Worm (Caenorhabditis elegans): ENCODE results near the gene C24H12.6.
A peak's percentile ranks its signal among the peaks of the same experiment; 100 is the strongest.

Gene C24H12.6

DNA sequence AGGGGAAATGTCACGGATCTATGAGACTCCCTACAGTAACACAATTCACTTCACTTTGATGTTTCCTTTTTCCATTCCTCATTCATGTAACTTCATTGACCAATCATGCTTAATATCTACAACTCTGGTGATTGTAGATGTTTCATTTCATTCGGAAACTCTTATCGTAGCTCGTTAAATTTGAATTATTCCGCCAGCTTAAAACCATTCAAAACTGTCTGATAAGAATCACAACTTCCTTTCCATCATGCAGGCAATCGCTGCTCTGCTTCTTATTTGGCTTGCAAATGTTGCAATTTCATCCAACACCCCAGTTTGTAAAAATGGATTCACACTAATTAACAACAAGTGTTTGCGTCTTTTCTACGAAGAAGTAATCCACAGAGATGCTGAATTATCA is 16.2 kb downstream of the C24H12.6 start, which contains the start of gene clec-10:
Gene clec-10 (plus strand): TSS at position 244 of the 400 bp plus-strand sequence.
- TF ChIP-seq rec-8 (tag; optimal IDR thresholded peaks at IDR 0.05) (no peak), nhr-80 (tag; optimal IDR thresholded peaks at IDR 0.05) (peak; percentile 35)

DNA sequence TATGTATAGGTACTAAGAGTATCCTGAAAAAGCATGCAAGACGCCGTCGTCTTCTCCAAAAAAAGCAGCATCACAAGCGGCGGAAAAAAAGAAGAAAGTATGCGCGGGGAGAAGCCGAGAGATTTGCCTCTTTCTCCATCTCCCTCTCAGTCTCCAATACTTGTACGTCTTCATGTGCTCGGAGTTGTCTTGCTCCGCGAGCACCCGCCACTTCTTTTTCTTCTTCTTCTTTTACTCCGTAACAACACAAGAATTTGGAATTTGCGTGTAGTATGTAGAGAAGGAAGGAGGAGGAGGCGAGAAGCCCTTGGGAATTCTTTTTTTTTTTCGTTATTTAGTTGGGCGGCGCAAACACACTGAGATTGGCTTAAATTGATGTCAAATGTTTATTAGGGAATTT is 17.5 kb downstream of the C24H12.6 start:
- TF ChIP-seq zfh-2 (GFP tag; conservative IDR thresholded peaks at IDR 0.05) (0 out of 2 replicates have a peak, but pooled peaks have one; percentile 26), F23B12.7 (tag; optimal IDR thresholded peaks at IDR 0.05; ENCODE audit: insufficient read depth) (no peak)

DNA sequence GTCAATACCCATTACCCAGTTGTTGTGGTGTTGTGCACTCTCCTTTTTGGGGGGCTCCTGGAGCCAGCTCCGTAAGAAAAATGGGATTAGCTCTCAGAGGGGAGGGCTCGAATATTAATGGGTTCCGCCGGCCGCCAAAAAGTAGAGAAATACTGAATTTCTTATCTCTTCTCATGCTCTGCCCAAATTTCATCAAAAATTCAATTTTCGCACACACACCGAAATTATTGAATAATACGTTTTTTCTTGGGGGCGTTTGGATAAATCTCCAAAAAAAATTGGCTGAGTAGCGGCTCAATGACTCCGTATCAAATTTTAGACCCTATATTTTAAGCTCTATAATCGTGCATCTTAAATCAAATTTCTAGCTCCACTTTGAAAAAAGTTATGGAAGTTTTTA is 18.5 kb downstream of the C24H12.6 start:
- TF ChIP-seq aptf-3 (GFP tag; IDR thresholded peaks at IDR 0.05) (no peak), mcd-1 (GFP tag; IDR thresholded peaks at IDR 0.05) (no peak), hmg-20 (GFP tag; IDR thresholded peaks at IDR 0.05) (no peak), sptf-2 (GFP tag; optimal IDR thresholded peaks at IDR 0.05) (no peak), sea-2 (GFP tag; IDR thresholded peaks at IDR 0.05) (no peak), dpl-1 (GFP tag; optimal IDR thresholded peaks at IDR 0.05) (no peak), repo-1 (tag; optimal IDR thresholded peaks at IDR 0.05) (no peak), sdz-38 (tag; optimal IDR thresholded peaks at IDR 0.05) (no peak), cebp-1 (GFP tag; IDR thresholded peaks at IDR 0.05) (no peak), cebp-1 (tag; optimal IDR thresholded peaks at IDR 0.05) (no peak), him-1 (tag; optimal IDR thresholded peaks at IDR 0.05) (no peak), T07F8.4 (tag; optimal IDR thresholded peaks at IDR 0.05) (no peak), egl-44 (GFP tag; IDR thresholded peaks at IDR 0.05) (no peak), ztf-6 (GFP tag; IDR thresholded peaks at IDR 0.05) (no peak), lin-54 (GFP tag; optimal IDR thresholded peaks at IDR 0.05) (no peak), let-607 (tag; optimal IDR thresholded peaks at IDR 0.05) (no peak)

DNA sequence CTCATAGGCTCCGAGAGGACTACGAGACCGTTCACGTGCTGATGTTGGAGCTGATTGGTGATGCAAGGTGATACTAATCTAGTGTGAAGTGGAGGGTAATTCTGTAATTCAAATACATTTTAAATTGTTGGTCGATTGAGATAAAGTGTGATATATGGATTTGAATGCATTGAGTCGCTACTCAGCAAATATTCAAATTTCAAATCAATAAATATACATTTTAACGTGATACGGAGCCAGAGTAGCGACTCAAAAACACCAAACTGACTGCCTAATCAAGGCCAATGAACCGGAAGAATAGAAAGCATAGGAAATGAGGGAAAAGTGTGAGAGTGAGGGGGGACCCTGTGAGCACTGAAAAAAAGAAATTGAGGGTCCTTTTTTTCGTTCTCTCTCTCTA is 19.4 kb downstream of the C24H12.6 start, which contains the start of gene C03H5.6:
Gene C03H5.6 (minus strand): TSS at position 101 of the 400 bp plus-strand sequence.
- TF ChIP-seq snpc-4 (GFP tag; optimal IDR thresholded peaks at IDR 0.05) (no peak), snpc-4 (tag; optimal IDR thresholded peaks at IDR 0.05) (no peak), tbp1 (GFP tag; optimal IDR thresholded peaks at IDR 0.05) (no peak), hsf-1 (GFP tag; IDR thresholded peaks at IDR 0.05) (no peak), zfh-2 (GFP tag; conservative IDR thresholded peaks at IDR 0.05) (0 out of 2 replicates have a peak, but pooled peaks have one; percentile 33), F57A8.1 (GFP tag; optimal IDR thresholded peaks at IDR 0.05) (no peak), B0019.2 (GFP tag; conservative IDR thresholded peaks at IDR 0.05) (no peak)

DNA sequence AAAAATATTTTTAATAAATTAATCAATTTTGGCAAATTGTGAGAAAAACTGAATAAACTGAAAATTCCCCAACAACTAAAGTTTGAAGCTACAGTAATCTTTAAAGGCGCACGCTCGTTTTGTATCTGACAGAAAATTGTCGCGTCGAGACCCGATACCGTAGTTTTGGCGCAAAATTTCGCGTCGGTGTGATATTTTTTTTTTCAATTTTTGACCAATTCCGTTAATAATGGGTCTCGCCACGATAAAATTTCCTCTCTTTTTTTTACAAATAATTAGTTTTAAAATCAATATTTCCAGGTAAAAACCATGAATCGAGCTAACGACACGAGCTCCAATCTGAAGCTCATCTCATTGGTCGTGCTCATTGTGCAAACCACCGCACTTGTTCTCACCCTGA is 30.1 kb downstream of the C24H12.6 start, which contains the start of gene nstp-4:
Gene nstp-4 (plus strand): TSS at position 301 of the 400 bp plus-strand sequence.
- TF ChIP-seq egl-44 (GFP tag; IDR thresholded peaks at IDR 0.05) (no peak), efl-1 (GFP tag; optimal IDR thresholded peaks at IDR 0.05) (no peak), somi-1 (GFP tag; optimal IDR thresholded peaks at IDR 0.05) (no peak)

DNA sequence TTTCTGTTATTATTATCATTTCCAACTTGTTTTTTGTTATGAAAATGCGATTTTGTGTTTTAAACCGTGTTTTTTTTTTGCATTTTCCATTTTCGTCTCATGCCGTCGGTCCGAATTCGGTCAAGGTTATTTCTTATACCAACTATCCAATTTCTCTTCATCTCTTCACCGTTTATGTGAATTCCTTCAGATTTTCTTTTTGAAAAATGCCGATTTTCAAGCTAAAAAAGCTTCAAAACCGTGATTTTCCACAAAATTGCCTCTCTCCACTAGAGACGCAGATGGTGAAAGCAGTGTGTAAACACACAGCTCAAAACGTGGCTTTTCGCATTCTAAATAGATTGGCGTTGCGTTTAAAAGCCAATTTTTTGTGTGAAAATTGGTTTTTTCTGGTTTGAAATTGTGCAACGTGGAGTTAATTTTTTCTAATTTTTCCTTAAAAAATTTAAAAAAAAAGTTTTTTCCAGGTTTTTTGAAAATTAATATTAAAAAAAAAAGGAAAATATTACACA is 30.8 kb downstream of the C24H12.6 start:
- TF ChIP-seq ZK185.1 (tag; optimal IDR thresholded peaks at IDR 0.05; ENCODE audit: poor library complexity, severe bottlenecking) (no peak), cebp-1 (GFP tag; IDR thresholded peaks at IDR 0.05) (no peak), cebp-1 (tag; optimal IDR thresholded peaks at IDR 0.05) (no peak), hmg-1.2 (GFP tag; IDR thresholded peaks at IDR 0.05) (peak; percentile 46; the same call in 1 of the 2 replicates)
